Worm (Caenorhabditis elegans): Measurements from ENCODE around the gene C50B8.4.

The C50B8.4 gene

ce11 chrV:13608486-13608885, 36.7 kb downstream of the C50B8.4 start:
- TF ChIP-seq tab-1 (GFP tag; IDR thresholded peaks at IDR 0.05) = no peak
- TF ChIP-seq T22C8.4 (GFP tag; IDR thresholded peaks at IDR 0.05) = no peak
- no peak for TF ChIP-seq cog-1 (tag; optimal IDR thresholded peaks at IDR 0.05)
- TF ChIP-seq klf-2 (GFP tag; conservative IDR thresholded peaks at IDR 0.05) = no peak
- TF ChIP-seq flt-1 (GFP tag; IDR thresholded peaks at IDR 0.05) = no peak
- TF ChIP-seq ztf-29 (GFP tag; IDR thresholded peaks at IDR 0.05) = no peak
- TF ChIP-seq med-1 (GFP tag; optimal IDR thresholded peaks at IDR 0.05; ENCODE audit: insufficient read depth) = no peak
- TF ChIP-seq ztf-23 (GFP tag; IDR thresholded peaks at IDR 0.05) = no peak
- no peak for TF ChIP-seq ref-1 (GFP tag; conservative IDR thresholded peaks at IDR 0.05)

- TF ChIP-seq klf-2 (GFP tag; conservative IDR thresholded peaks at IDR 0.05) (no peak), T22C8.4 (GFP tag; IDR thresholded peaks at IDR 0.05) (no peak), med-1 (GFP tag; optimal IDR thresholded peaks at IDR 0.05; ENCODE audit: insufficient read depth) (no peak), ztf-29 (GFP tag; IDR thresholded peaks at IDR 0.05) (no peak), cog-1 (tag; optimal IDR thresholded peaks at IDR 0.05) (no peak), tab-1 (GFP tag; IDR thresholded peaks at IDR 0.05) (no peak), ref-1 (GFP tag; conservative IDR thresholded peaks at IDR 0.05) (no peak), ztf-23 (GFP tag; IDR thresholded peaks at IDR 0.05) (no peak), flt-1 (GFP tag; IDR thresholded peaks at IDR 0.05) (no peak)
Measured at ce11 chrV:13609806-13610205, 38.0 kb downstream of the C50B8.4 start.

ce11 chrV:13611782-13612181, 40.0 kb downstream of the C50B8.4 start, which contains the start of gene spig-9:
TSS of gene spig-9 (minus strand) at chrV:13611882.
- TF ChIP-seq tab-1 (GFP tag; IDR thresholded peaks at IDR 0.05) (no peak), med-1 (GFP tag; optimal IDR thresholded peaks at IDR 0.05; ENCODE audit: insufficient read depth) (no peak), ztf-23 (GFP tag; IDR thresholded peaks at IDR 0.05) (no peak), cog-1 (tag; optimal IDR thresholded peaks at IDR 0.05) (no peak), ztf-29 (GFP tag; IDR thresholded peaks at IDR 0.05) (no peak), ref-1 (GFP tag; conservative IDR thresholded peaks at IDR 0.05) (no peak)

ce11 chrV:13613870-13614269, 42.1 kb downstream of the C50B8.4 start, which contains the start of gene F53F4.7:
TSS of gene F53F4.7 (minus strand) at chrV:13613970.
- no peak for TF ChIP-seq ztf-23 (GFP tag; IDR thresholded peaks at IDR 0.05)

DNA sequence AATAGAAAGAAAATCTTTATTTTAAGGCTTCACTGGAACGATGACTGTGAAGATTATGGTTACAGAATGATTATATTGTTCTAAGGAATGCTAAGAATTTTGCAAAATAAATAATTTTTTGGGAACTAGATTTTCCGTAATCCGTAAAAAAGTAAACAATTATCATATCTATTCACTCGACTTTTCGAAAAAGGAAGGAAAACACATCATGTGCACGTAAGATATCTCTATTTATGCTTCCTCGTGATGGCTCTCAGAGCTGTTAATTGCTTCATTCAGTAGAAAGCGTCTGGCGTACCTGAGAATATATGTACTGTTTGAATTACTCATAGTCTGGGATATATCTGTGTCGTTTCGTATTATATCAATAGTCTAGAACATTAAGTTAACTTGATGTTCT, 47.9 kb downstream of the C50B8.4 start, which contains the start of gene srd-11:
Gene srd-11 (minus strand): TSS at position 101 of the 400 bp plus-strand sequence.
- no peak for TF ChIP-seq klf-2 (GFP tag; conservative IDR thresholded peaks at IDR 0.05)
- TF ChIP-seq T22C8.4 (GFP tag; IDR thresholded peaks at IDR 0.05) = no peak
- no peak for TF ChIP-seq med-1 (GFP tag; optimal IDR thresholded peaks at IDR 0.05; ENCODE audit: insufficient read depth)
- TF ChIP-seq flt-1 (GFP tag; IDR thresholded peaks at IDR 0.05) = no peak
- no peak for TF ChIP-seq ztf-23 (GFP tag; IDR thresholded peaks at IDR 0.05)
- TF ChIP-seq ztf-29 (GFP tag; IDR thresholded peaks at IDR 0.05) = no peak
- TF ChIP-seq tab-1 (GFP tag; IDR thresholded peaks at IDR 0.05) = no peak
- no peak for TF ChIP-seq cog-1 (tag; optimal IDR thresholded peaks at IDR 0.05)
- TF ChIP-seq ref-1 (GFP tag; conservative IDR thresholded peaks at IDR 0.05) = no peak

ce11 chrV:13620676-13621075, 48.9 kb downstream of the C50B8.4 start, which contains the start of gene F53F4.15:
TSS of gene F53F4.15 (plus strand) at chrV:13620976.
- no peak for TF ChIP-seq klf-2 (GFP tag; conservative IDR thresholded peaks at IDR 0.05)
- no peak for TF ChIP-seq cog-1 (tag; optimal IDR thresholded peaks at IDR 0.05)
- TF ChIP-seq ztf-29 (GFP tag; IDR thresholded peaks at IDR 0.05) = no peak
- TF ChIP-seq ztf-23 (GFP tag; IDR thresholded peaks at IDR 0.05) = no peak
- TF ChIP-seq flt-1 (GFP tag; IDR thresholded peaks at IDR 0.05) = no peak

DNA sequence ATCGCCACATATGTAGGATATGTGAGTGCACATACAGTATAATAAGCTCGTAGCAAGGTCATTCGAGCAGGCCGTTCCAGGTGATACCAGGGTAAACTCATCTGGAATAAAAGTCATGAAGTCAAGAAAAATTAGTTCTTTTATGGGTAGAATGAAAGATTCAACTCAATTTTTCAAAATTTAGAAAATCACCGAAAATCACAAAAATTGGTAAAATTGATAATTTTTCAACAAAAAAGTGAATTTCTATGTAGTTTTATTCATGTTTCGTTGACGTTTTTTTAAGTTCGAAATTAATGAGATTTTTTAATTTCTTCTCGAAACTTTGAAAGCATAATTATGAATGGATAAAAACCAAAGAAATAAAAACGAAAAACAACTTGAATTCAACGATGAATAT, 49.9 kb downstream of the C50B8.4 start, which contains the start of gene F53F4.16:
Gene F53F4.16 (minus strand): TSS at position 101 of the 400 bp plus-strand sequence.
- no peak for TF ChIP-seq cog-1 (tag; optimal IDR thresholded peaks at IDR 0.05)
- TF ChIP-seq med-1 (GFP tag; optimal IDR thresholded peaks at IDR 0.05; ENCODE audit: insufficient read depth) = no peak
- TF ChIP-seq klf-2 (GFP tag; conservative IDR thresholded peaks at IDR 0.05) = no peak
- no peak for TF ChIP-seq tab-1 (GFP tag; IDR thresholded peaks at IDR 0.05)
- no peak for TF ChIP-seq ztf-23 (GFP tag; IDR thresholded peaks at IDR 0.05)
- TF ChIP-seq T22C8.4 (GFP tag; IDR thresholded peaks at IDR 0.05) = no peak
- TF ChIP-seq ref-1 (GFP tag; conservative IDR thresholded peaks at IDR 0.05) = no peak
- TF ChIP-seq ztf-29 (GFP tag; IDR thresholded peaks at IDR 0.05) = no peak
- no peak for TF ChIP-seq flt-1 (GFP tag; IDR thresholded peaks at IDR 0.05)
